Fruit fly (Drosophila melanogaster): Measurements from ENCODE around the gene croc.

The croc gene

dm6 chr3L:21515823-21516715 lies 39.8 kb upstream of the croc start, which contains the start of the genes SAK and Cdk12 (continued):
- TF ChIP-seq crp (GFP tag; optimal IDR thresholded peaks at IDR 0.05) (peak in 1 of 2 experiments; percentile 33), Mrtf (GFP tag; IDR thresholded peaks at IDR 0.05) (peak; percentile 81), gt (GFP tag; IDR thresholded peaks at IDR 0.05) (peak; percentile 44), CG14860 (GFP tag; IDR thresholded peaks at IDR 0.05; ENCODE audit: partially characterized antibody) (0 out of 3 replicates have a peak, but pooled peaks have one; percentile 38), Lim3 (GFP tag; IDR thresholded peaks at IDR 0.05) (no peak), CG7372 (GFP tag; IDR thresholded peaks at IDR 0.05) (peak; percentile 74), al (GFP tag; IDR thresholded peaks at IDR 0.05) (peak; percentile 75), MESR4 (GFP tag; optimal IDR thresholded peaks at IDR 0.05) (peak; percentile 89), wor (GFP tag; IDR thresholded peaks at IDR 0.05) (peak; percentile 67), pan (optimal IDR thresholded peaks at IDR 0.05) (no peak), pan (GFP tag; optimal IDR thresholded peaks at IDR 0.05 in 1 of 2, IDR thresholded peaks at IDR 0.05 in 1 of 2) (peak in 1 of 2 experiments; percentile 84), TFAM (GFP tag; optimal IDR thresholded peaks at IDR 0.05) (no peak), Usf (GFP tag; optimal IDR thresholded peaks at IDR 0.05) (peak; percentile 78), tll (GFP tag; optimal IDR thresholded peaks at IDR 0.05) (peak in 1 of 2 experiments; percentile 5), CG10321 (GFP tag; IDR thresholded peaks at IDR 0.05) (no peak; the same call in 1 of the 2 replicates), D19A (tag; optimal IDR thresholded peaks at IDR 0.05) (peak; percentile 77), CG13296 (GFP tag; optimal IDR thresholded peaks at IDR 0.05) (peak; percentile 86), CG5245 (GFP tag; optimal IDR thresholded peaks at IDR 0.05) (peak; percentile 54), CG34376 (GFP tag; optimal IDR thresholded peaks at IDR 0.05) (peak; percentile 57), repo (GFP tag; optimal IDR thresholded peaks at IDR 0.05) (no peak), Elba2 (GFP tag; optimal IDR thresholded peaks at IDR 0.05) (peak; percentile 77), stwl (tag; optimal IDR thresholded peaks at IDR 0.05) (peak; percentile 93), vnd (GFP tag; IDR thresholded peaks at IDR 0.05; ENCODE audit: partially characterized antibody) (0 out of 3 replicates have a peak, but pooled peaks have one; percentile 39), sima (GFP tag; optimal IDR thresholded peaks at IDR 0.05) (no peak), pros (GFP tag; optimal IDR thresholded peaks at IDR 0.05) (no peak), Gsc (GFP tag; IDR thresholded peaks at IDR 0.05) (no peak; the same call in 1 of the 2 replicates), ssp (GFP tag; IDR thresholded peaks at IDR 0.05) (peak; percentile 97), CG18619 (GFP tag; optimal IDR thresholded peaks at IDR 0.05) (peak; percentile 87), yki (optimal IDR thresholded peaks at IDR 0.05) (no peak), H15 (GFP tag; IDR thresholded peaks at IDR 0.05) (peak; percentile 66; the same call in 2 of the 3 replicates), NK7.1 (GFP tag; optimal IDR thresholded peaks at IDR 0.05) (peak; percentile 13), CG14014 (GFP tag; IDR thresholded peaks at IDR 0.05) (peak; percentile 75), crc (GFP tag; optimal IDR thresholded peaks at IDR 0.05) (no peak), CG34422 (GFP tag; IDR thresholded peaks at IDR 0.05) (peak; percentile 77), Meics (GFP tag; optimal IDR thresholded peaks at IDR 0.05) (peak; percentile 85), abd-A (tag; optimal IDR thresholded peaks at IDR 0.05) (peak; percentile 77), HmgZ (tag; optimal IDR thresholded peaks at IDR 0.05) (peak; percentile 72), ERR (GFP tag; optimal IDR thresholded peaks at IDR 0.05) (peak; percentile 30), CG7745 (tag; optimal IDR thresholded peaks at IDR 0.05) (peak; percentile 36), psq (GFP tag; optimal IDR thresholded peaks at IDR 0.05) (peak; percentile 63), CG30020 (tag; optimal IDR thresholded peaks at IDR 0.05) (peak; percentile 89), CG2129 (GFP tag; IDR thresholded peaks at IDR 0.05; ENCODE audit: partially characterized antibody) (no peak), jigr1 (GFP tag; IDR thresholded peaks at IDR 0.05) (peak; percentile 67; the same call in 2 of the 3 replicates), CG32772 (GFP tag; IDR thresholded peaks at IDR 0.05) (peak; percentile 76), luna (GFP tag; optimal IDR thresholded peaks at IDR 0.05) (no peak), kni (GFP tag; optimal IDR thresholded peaks at IDR 0.05) (no peak), HmgD (GFP tag; optimal IDR thresholded peaks at IDR 0.05) (no peak), CG33213 (GFP tag; optimal IDR thresholded peaks at IDR 0.05) (no peak), CG9437 (GFP tag; optimal IDR thresholded peaks at IDR 0.05) (peak; percentile 82)
